Worm (Caenorhabditis elegans) whole organism, L1 larva: ENCODE data around the gene ubc-19.

Source experiments
- C04F5.9 ChIP-seq: sonication (generic microtip); optimal IDR thresholded peaks from 2 replicates; lab custom pipeline; 2016; ENCODE audit warnings: missing genetic modification characterization, missing compliant biosample characterization
- C16A3.4 ChIP-seq: fragments of 150-350 bp; optimal IDR thresholded peaks from 2 replicates; lab custom pipeline; 2014; ENCODE audit warnings: missing biosample characterization, missing genetic modification characterization
- Y116A8C.19 ChIP-seq: sonication (generic microtip); optimal IDR thresholded peaks from 2 replicates; lab custom pipeline; 2016; ENCODE audit warnings: missing compliant biosample characterization, missing genetic modification characterization, borderline replicate concordance
- ama-1 ChIP-seq: fragments of 150-350 bp; optimal IDR thresholded peaks from 2 replicates; lab custom pipeline; 2014
- ceh-8 ChIP-seq: fragments of 200-800 bp; sonication (Bioruptor generic); optimal IDR thresholded peaks from 2 replicates; lab custom pipeline; 2018; ENCODE audit warnings: mild to moderate bottlenecking, missing genetic modification characterization, moderate library complexity, missing compliant biosample characterization
- ceh-82 ChIP-seq, 3 experiments: fragments of 150-350 bp in 1 of 3; sonication (generic microtip) in 2 of 3; optimal IDR thresholded peaks; 2 replicates each; lab custom pipeline; 2014 to 2017; ENCODE audit warnings: missing biosample characterization in 3 of 3, missing genetic modification characterization in 3 of 3
- dsc-1 ChIP-seq: sonication (generic microtip); optimal IDR thresholded peaks from 2 replicates; lab custom pipeline; 2016; ENCODE audit warnings: mild to moderate bottlenecking, missing genetic modification characterization, missing compliant biosample characterization
- efl-1 ChIP-seq, 4 experiments: fragments of 150-350 bp; optimal IDR thresholded peaks in 3 of 4; peaks in 1 of 4; 1 replicate in 1 of 4; 2 replicates in 3 of 4; lab custom pipeline; 2014; ENCODE audit warnings: missing biosample characterization in 2 of 4, missing genetic modification characterization in 2 of 4, missing genetic modification reagents in 2 of 4
- efl-3 ChIP-seq: fragments of 200-800 bp; sonication (Bioruptor generic); optimal IDR thresholded peaks from 2 replicates; lab custom pipeline; 2018; ENCODE audit warnings: mild to moderate bottlenecking, missing genetic modification characterization, missing compliant biosample characterization
- egl-27 ChIP-seq, 2 experiments: fragments of 150-350 bp in 1 of 2; sonication (generic microtip); optimal IDR thresholded peaks; 3 replicates each; lab custom pipeline; 2017 to 2018; ENCODE audit warnings: missing biosample characterization in 2 of 2, missing genetic modification characterization in 2 of 2, missing genetic modification reagents in 2 of 2
- elt-2 ChIP-seq: sonication (generic microtip); optimal IDR thresholded peaks from 2 replicates; lab custom pipeline; 2016; ENCODE audit warnings: missing genetic modification characterization, mild to moderate bottlenecking, inconsistent platforms, missing compliant biosample characterization, missing genetic modification reagents
- elt-3 ChIP-seq, 6 experiments: fragments of 150-350 bp in 1 of 6; sonication (generic microtip); optimal IDR thresholded peaks; 2 replicates each; lab custom pipeline; 2017 to 2018; ENCODE audit warnings: missing biosample characterization in 6 of 6, missing genetic modification characterization in 6 of 6, inconsistent platforms in 1 of 6
- ets-5 ChIP-seq: fragments of 200-800 bp; sonication (Bioruptor generic); IDR thresholded peaks from 2 replicates; pipeline ENCODE4 v1.3.6; 2022; ENCODE audit warnings: missing genetic modification characterization, missing compliant biosample characterization
- fkh-10 ChIP-seq: sonication (generic microtip); optimal IDR thresholded peaks from 2 replicates; lab custom pipeline; 2017; ENCODE audit warnings: missing biosample characterization, missing genetic modification reagents, missing genetic modification characterization
- fkh-8 ChIP-seq: sonication (generic microtip); optimal IDR thresholded peaks from 2 replicates; lab custom pipeline; 2016; ENCODE audit warnings: mild to moderate bottlenecking, missing genetic modification characterization, missing compliant biosample characterization
- fos-1 ChIP-seq: fragments of 150-350 bp; optimal IDR thresholded peaks from 2 replicates; lab custom pipeline; 2014; ENCODE audit warnings: missing biosample characterization, missing genetic modification characterization
- grh-1 ChIP-seq: fragments of 200-800 bp; sonication (Bioruptor generic); IDR thresholded peaks from 2 replicates; pipeline ENCODE4 v1.3.6; 2022; ENCODE audit warnings: missing genetic modification reagents, missing genetic modification characterization, missing compliant biosample characterization
- hlh-17 ChIP-seq: fragments of 200-800 bp; sonication (Bioruptor generic); optimal IDR thresholded peaks from 2 replicates; lab custom pipeline; 2018; ENCODE audit warnings: missing genetic modification characterization, mild to moderate bottlenecking, missing compliant biosample characterization, moderate library complexity, borderline replicate concordance
- hlh-4 ChIP-seq: sonication (generic microtip); optimal IDR thresholded peaks from 2 replicates; lab custom pipeline; 2016; ENCODE audit warnings: mild to moderate bottlenecking, missing genetic modification characterization, missing compliant biosample characterization
- hpl-2 ChIP-seq: fragments of 150-350 bp; optimal IDR thresholded peaks from 2 replicates; lab custom pipeline; 2014; ENCODE audit warnings: missing biosample characterization, missing genetic modification reagents, missing genetic modification characterization
- jun-1 ChIP-seq: fragments of 150-350 bp; optimal IDR thresholded peaks from 2 replicates; lab custom pipeline; 2014; ENCODE audit warnings: missing biosample characterization, missing genetic modification reagents, missing genetic modification characterization
- lin-14 ChIP-seq: fragments of 200-800 bp; sonication (Bioruptor generic); optimal IDR thresholded peaks from 2 replicates; lab custom pipeline; 2018; ENCODE audit warnings: mild to moderate bottlenecking, missing genetic modification characterization, moderate library complexity, missing compliant biosample characterization
- lsy-2 ChIP-seq, 2 experiments: fragments of 150-350 bp; optimal IDR thresholded peaks; 2 replicates each; lab custom pipeline; 2014; ENCODE audit warnings: missing biosample characterization in 2 of 2, missing genetic modification characterization in 2 of 2
- mab-9 ChIP-seq: fragments of 200-800 bp; sonication (Bioruptor generic); IDR thresholded peaks from 2 replicates; pipeline ENCODE4 v1.3.6; 2022; ENCODE audit warnings: missing genetic modification reagents, missing genetic modification characterization, missing compliant biosample characterization
- mep-1 ChIP-seq: fragments of 150-350 bp; optimal IDR thresholded peaks from 2 replicates; lab custom pipeline; 2014; ENCODE audit warnings: missing biosample characterization, missing genetic modification characterization
- nhr-19 ChIP-seq: fragments of 200-800 bp; sonication (Bioruptor generic); conservative IDR thresholded peaks from 2 replicates; pipeline ENCODE4 v1.3.6; 2022; ENCODE audit warnings: missing genetic modification characterization, missing compliant biosample characterization
- nhr-20 ChIP-seq: sonication (generic microtip); optimal IDR thresholded peaks from 2 replicates; lab custom pipeline; 2016; ENCODE audit warnings: mild to moderate bottlenecking, missing genetic modification characterization, missing compliant biosample characterization
- nhr-71 ChIP-seq: sonication (generic microtip); optimal IDR thresholded peaks from 2 replicates; lab custom pipeline; 2016; ENCODE audit warnings: mild to moderate bottlenecking, missing genetic modification characterization, moderate library complexity, missing compliant biosample characterization
- nhr-90 ChIP-seq: sonication (generic microtip); optimal IDR thresholded peaks from 2 replicates; lab custom pipeline; 2016; ENCODE audit warnings: mild to moderate bottlenecking, missing genetic modification characterization, missing compliant biosample characterization; ENCODE audit not compliant: poor library complexity
- pax-3 ChIP-seq: fragments of 200-800 bp; sonication (Bioruptor generic); optimal IDR thresholded peaks from 2 replicates; lab custom pipeline; 2018; ENCODE audit warnings: mild to moderate bottlenecking, missing genetic modification characterization, moderate library complexity, missing compliant biosample characterization
- skn-1 ChIP-seq: fragments of 150-350 bp; optimal IDR thresholded peaks from 2 replicates; lab custom pipeline; 2014; ENCODE audit warnings: missing biosample characterization, missing genetic modification characterization
- snpc-4 ChIP-seq: fragments of 150-350 bp; optimal IDR thresholded peaks from 2 replicates; lab custom pipeline; 2014; ENCODE audit warnings: missing biosample characterization, missing genetic modification characterization
- snu-23 ChIP-seq: sonication (generic microtip); optimal IDR thresholded peaks from 2 replicates; lab custom pipeline; 2016; ENCODE audit warnings: missing genetic modification characterization, missing compliant biosample characterization
- sox-4 ChIP-seq: sonication (generic microtip); optimal IDR thresholded peaks from 2 replicates; lab custom pipeline; 2016; ENCODE audit warnings: missing genetic modification characterization, missing compliant biosample characterization
- tbx-2 ChIP-seq: sonication (generic microtip); optimal IDR thresholded peaks from 2 replicates; lab custom pipeline; 2016; ENCODE audit warnings: missing genetic modification characterization, missing compliant biosample characterization
- tlp-1 ChIP-seq: fragments of 150-350 bp; optimal IDR thresholded peaks from 2 replicates; lab custom pipeline; 2014; ENCODE audit warnings: missing biosample characterization, missing genetic modification characterization
- zip-4 ChIP-seq: fragments of 200-800 bp; sonication (Bioruptor generic); optimal IDR thresholded peaks from 2 replicates; lab custom pipeline; 2018; ENCODE audit warnings: mild to moderate bottlenecking, missing genetic modification characterization, moderate library complexity, missing compliant biosample characterization

ubc-19 gene

DNA sequence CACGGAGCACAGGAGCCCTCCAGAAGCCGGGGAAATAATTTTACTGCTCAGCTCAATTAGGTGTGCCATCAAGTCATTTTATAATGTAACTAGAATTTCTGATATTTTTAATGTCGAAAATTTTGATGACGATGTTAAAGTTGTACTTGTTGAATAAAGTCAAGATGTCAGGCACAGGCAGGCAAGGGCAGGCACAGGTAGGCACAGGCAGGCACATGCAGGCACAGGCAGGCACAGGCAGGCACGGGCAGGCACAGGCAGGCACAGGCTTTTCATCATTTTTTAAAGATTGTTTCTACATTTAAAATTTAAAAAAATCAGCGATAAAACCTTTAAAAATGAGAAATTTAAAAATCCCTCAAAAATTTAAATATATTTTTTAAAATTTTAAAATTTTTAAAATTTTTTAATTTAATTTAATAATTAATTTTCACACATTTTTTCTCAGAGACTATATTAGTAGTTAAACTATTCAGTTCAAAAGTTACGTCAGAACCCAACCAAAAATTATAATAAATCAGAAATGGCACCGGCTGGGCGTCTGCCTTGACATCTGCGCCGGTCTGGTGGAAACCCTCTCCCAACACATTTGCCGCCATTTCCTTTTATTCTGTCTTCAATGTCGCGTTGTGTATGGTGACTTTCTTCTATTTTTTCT is 19.8 kb upstream of the ubc-19 start, which contains the start of gene Y17D7C.6:
Gene Y17D7C.6 (plus strand): TSS at position 608 of the 658 bp plus-strand sequence.
- TF ChIP-seq sox-4 (tag; lab: Kevin White, UChicago): no peak
- no peak for TF ChIP-seq C04F5.9 (tag; lab: Kevin White, UChicago)
- no peak for TF ChIP-seq skn-1 (tag; lab: Kevin White, UChicago)
- TF ChIP-seq tbx-2 (tag; lab: Kevin White, UChicago): no peak
- no peak for TF ChIP-seq fkh-8 (tag; lab: Kevin White, UChicago)
- no peak for TF ChIP-seq mab-9 (GFP tag; lab: Robert Waterston, UW)
- no peak for TF ChIP-seq jun-1 (tag; lab: Kevin White, UChicago)
- TF ChIP-seq dsc-1 (tag; lab: Kevin White, UChicago): no peak
- TF ChIP-seq C16A3.4 (tag; lab: Kevin White, UChicago): no peak
- no peak for TF ChIP-seq lsy-2 (tag; optimal IDR thresholded peaks at IDR 0.05; lab: Kevin White, UChicago)
- no peak for TF ChIP-seq hlh-4 (tag; lab: Kevin White, UChicago)
- no peak for TF ChIP-seq nhr-71 (tag; lab: Kevin White, UChicago)
- no peak for TF ChIP-seq Y116A8C.19 (tag; lab: Kevin White, UChicago)
- TF ChIP-seq lin-14 (GFP tag; lab: Kevin White, UChicago): no peak
- TF ChIP-seq elt-2 (tag; lab: Kevin White, UChicago): no peak
- no peak for TF ChIP-seq egl-27 (tag; optimal IDR thresholded peaks at IDR 0.05; lab: Kevin White, UChicago)

DNA sequence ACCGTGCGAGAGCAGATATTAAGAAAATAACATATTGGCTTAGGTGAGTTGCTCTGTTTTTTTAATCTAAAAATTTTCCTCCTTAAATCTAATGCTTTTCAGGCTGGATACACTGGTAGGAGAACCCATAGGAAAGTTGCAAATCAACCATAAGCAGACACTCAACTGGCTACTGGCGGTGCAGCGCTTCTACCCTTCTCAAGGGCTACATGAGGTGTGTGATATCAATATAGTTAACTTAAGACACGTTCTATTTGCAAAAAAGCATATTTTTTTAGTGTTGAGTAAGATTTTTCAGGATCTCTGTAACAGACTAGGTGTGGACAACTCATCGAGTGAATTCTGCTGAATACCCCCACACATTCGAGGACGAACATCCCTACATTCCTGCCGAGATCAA is 18.5 kb upstream of the ubc-19 start:
- TF ChIP-seq fkh-8 (tag; lab: Kevin White, UChicago): no peak
- TF ChIP-seq fos-1: no peak
- TF ChIP-seq snu-23 (GFP tag; lab: Kevin White, UChicago): no peak
- no peak for TF ChIP-seq hlh-17
- no peak for TF ChIP-seq efl-3 (GFP tag; lab: Kevin White, UChicago)
- TF ChIP-seq elt-3 (tag; optimal IDR thresholded peaks at IDR 0.05; lab: Kevin White, UChicago): no peak
- no peak for TF ChIP-seq fkh-10 (GFP tag; lab: Kevin White, UChicago)
- 0 out of 2 replicates have a peak, but pooled peaks have one; percentile 78 for TF ChIP-seq ets-5
- no peak for TF ChIP-seq ama-1
- TF ChIP-seq grh-1 (GFP tag; lab: Robert Waterston, UW): peak; percentile 43; the same call in 1 of the 2 replicates

DNA sequence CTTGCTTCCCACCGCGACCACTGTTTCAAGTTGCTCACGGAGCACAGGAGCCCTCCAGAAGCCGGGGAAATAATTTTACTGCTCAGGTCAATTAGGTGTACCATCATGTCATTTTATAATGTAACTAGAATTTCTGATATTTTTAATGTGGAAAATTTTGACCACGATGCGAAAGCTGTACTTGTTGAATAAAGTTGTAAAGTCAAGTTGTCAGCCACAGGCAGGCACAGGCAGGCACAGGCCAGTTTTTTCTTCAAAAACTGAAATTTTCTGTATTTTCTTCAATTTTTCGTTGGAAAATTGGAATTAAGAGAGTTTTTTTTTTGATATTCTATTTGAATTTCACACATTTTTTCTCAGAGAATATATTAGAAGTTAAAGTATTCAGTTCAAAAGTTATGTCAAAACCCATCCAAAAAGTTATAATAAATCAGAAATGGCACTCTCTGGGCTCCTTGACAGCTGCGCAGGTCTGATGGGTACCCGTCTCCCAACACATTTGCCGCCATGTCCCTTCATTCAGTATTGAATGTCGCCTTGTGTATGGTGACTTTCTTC is 16.6 kb upstream of the ubc-19 start, which contains the start of gene Y17D7C.1:
Gene Y17D7C.1 (plus strand): TSS at position 508 of the 558 bp plus-strand sequence.
- TF ChIP-seq zip-4 (GFP tag; lab: Kevin White, UChicago) (no peak), efl-1 (optimal IDR thresholded peaks at IDR 0.05; lab: Kevin White, UChicago) (no peak), efl-1 (GFP tag; optimal IDR thresholded peaks at IDR 0.05 in 1 of 2; lab: Kevin White, UChicago) (peak in 1 of 2 experiments; percentile 86)
- TF ChIP-seq, all 84 proteins: peak for 1

DNA sequence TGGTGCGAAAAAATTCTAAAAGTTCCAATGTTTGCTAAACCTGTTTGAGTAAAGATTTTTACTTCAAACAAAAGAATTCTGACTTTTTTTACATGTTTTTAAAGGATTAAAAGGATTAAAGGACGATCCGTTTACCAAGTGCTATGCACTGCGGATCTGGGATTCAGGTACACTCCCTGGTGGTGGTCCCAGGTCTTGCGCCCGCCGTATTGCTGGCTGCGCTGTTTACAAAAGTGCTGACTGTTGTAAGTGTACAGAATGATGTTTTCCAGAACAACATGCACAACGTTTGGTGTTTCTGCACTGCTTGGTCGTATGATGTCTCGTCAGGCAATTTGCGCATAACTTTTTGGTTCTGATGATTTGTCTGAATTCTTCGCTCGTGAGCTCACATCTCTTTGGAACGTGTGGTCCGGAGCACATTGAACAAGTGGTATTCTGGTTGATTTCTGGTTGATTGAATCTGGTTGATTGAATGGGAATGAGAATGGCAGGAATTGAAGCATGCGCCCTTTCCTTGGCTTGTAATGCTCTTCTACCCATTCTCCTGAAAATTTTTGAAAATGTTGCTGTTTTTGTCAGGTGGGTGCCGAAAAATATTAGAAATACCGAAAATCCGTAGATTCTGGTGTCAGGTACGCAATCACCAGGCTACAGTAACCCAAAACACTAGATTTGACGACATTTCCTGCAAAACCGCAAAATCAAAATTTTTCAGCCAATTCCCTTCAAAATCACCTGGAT is 15.9 kb upstream of the ubc-19 start:
- TF ChIP-seq pax-3 (tag; lab: Kevin White, UChicago) (no peak), ceh-82 (tag; optimal IDR thresholded peaks at IDR 0.05; lab: Kevin White, UChicago) (no peak), sox-4 (tag; lab: Kevin White, UChicago) (no peak), snpc-4 (tag; lab: Kevin White, UChicago) (no peak), mep-1 (tag; lab: Kevin White, UChicago) (no peak), ets-5 (0 out of 2 replicates have a peak, but pooled peaks have one; percentile 44), nhr-19 (0 out of 2 replicates have a peak, but pooled peaks have one; percentile 2), fkh-8 (tag; lab: Kevin White, UChicago) (no peak), hpl-2 (GFP tag; lab: Kevin White, UChicago) (no peak), hlh-4 (tag; lab: Kevin White, UChicago) (no peak), ceh-8 (GFP tag; lab: Kevin White, UChicago) (no peak), tlp-1 (tag; lab: Kevin White, UChicago) (no peak), nhr-90 (tag; lab: Kevin White, UChicago) (no peak), elt-3 (tag; optimal IDR thresholded peaks at IDR 0.05; lab: Kevin White, UChicago) (no peak), nhr-20 (tag; lab: Kevin White, UChicago) (no peak)
